Fruit fly (Drosophila melanogaster) whole organism, embryonic: Measurements from ENCODE around the gene CG7289.
A peak's percentile ranks its signal among the peaks of the same experiment; 100 is the strongest.

Experiments
- Ada2b ChIP-seq: fragments of 200-800 bp; sonication (Bioruptor generic); IDR thresholded peaks from 2 replicates; pipeline ENCODE4 v1.3.6; 2022; ENCODE audit warnings: missing biosample characterization, missing genetic modification characterization
- Aef1 ChIP-seq: fragments of 200-800 bp; sonication (Bioruptor generic); IDR thresholded peaks from 3 replicates; pipeline ENCODE4 v1.3.6; 2022; ENCODE audit warnings: missing biosample characterization, missing genetic modification characterization
- CG10209 ChIP-seq: fragments of 200-800 bp; sonication (Bioruptor generic); optimal IDR thresholded peaks from 3 replicates; lab custom pipeline; 2017; ENCODE audit warnings: missing biosample characterization, mild to moderate bottlenecking, missing genetic modification characterization, missing genetic modification reagents
- CG10274 ChIP-seq: fragments of 200-800 bp; sonication (Bioruptor generic); optimal IDR thresholded peaks from 3 replicates; lab custom pipeline; 2017; ENCODE audit warnings: missing biosample characterization, mild to moderate bottlenecking, missing genetic modification characterization
- CG10979 ChIP-seq: fragments of 200-800 bp; sonication (Bioruptor generic); optimal IDR thresholded peaks from 2 replicates; lab custom pipeline; 2018; ENCODE audit warnings: missing biosample characterization, mild to moderate bottlenecking, missing genetic modification characterization, moderate library complexity
- CG11093 ChIP-seq: fragments of 200-800 bp; sonication (Bioruptor generic); IDR thresholded peaks from 3 replicates; pipeline ENCODE4 v1.3.6; 2022; ENCODE audit warnings: missing biosample characterization, missing genetic modification characterization
- CG12299 ChIP-seq: fragments of 200-800 bp; sonication (Bioruptor generic); optimal IDR thresholded peaks from 2 replicates; lab custom pipeline; 2018; ENCODE audit warnings: missing biosample characterization, mild to moderate bottlenecking, missing genetic modification characterization
- CG13894 ChIP-seq: fragments of 200-800 bp; sonication (Bioruptor generic); optimal IDR thresholded peaks from 3 replicates; lab custom pipeline; 2018; ENCODE audit warnings: missing biosample characterization, mild to moderate bottlenecking, missing genetic modification characterization, moderate library complexity
- CG14050 ChIP-seq: fragments of 200-800 bp; sonication (Bioruptor generic); IDR thresholded peaks from 3 replicates; pipeline ENCODE4 v1.3.6; 2022; ENCODE audit warnings: missing biosample characterization, missing genetic modification characterization
- CG14860 ChIP-seq: fragments of 200-800 bp; sonication (Bioruptor generic); IDR thresholded peaks from 3 replicates; pipeline ENCODE4 v1.3.6; 2022; ENCODE audit warnings: missing biosample characterization, missing genetic modification characterization; ENCODE audit not compliant: partially characterized antibody
- CG16815 ChIP-seq: fragments of 200-800 bp; sonication (Bioruptor generic); optimal IDR thresholded peaks from 3 replicates; lab custom pipeline; 2017; ENCODE audit warnings: missing biosample characterization, mild to moderate bottlenecking, missing genetic modification characterization
- CG17186 ChIP-seq: fragments of 200-800 bp; sonication (Bioruptor generic); optimal IDR thresholded peaks from 3 replicates; lab custom pipeline; 2017; ENCODE audit warnings: missing biosample characterization, missing genetic modification reagents, missing genetic modification characterization
- CG17361 ChIP-seq: fragments of 200-800 bp; sonication (Bioruptor generic); IDR thresholded peaks from 3 replicates; pipeline ENCODE4 v1.3.6; 2022; ENCODE audit warnings: missing biosample characterization, missing genetic modification characterization
- CG17568 ChIP-seq: fragments of 200-800 bp; sonication (Bioruptor generic); optimal IDR thresholded peaks from 2 replicates; lab custom pipeline; 2018; ENCODE audit warnings: missing biosample characterization, mild to moderate bottlenecking, missing genetic modification characterization, moderate library complexity
- CG17612 ChIP-seq: fragments of 200-800 bp; sonication (Bioruptor generic); IDR thresholded peaks from 2 replicates; pipeline ENCODE4 v1.3.6; 2022; ENCODE audit warnings: missing biosample characterization, missing genetic modification characterization
- CG34376 ChIP-seq: fragments of 200-800 bp; sonication (Bioruptor generic); optimal IDR thresholded peaks from 2 replicates; lab custom pipeline; 2018; ENCODE audit warnings: missing biosample characterization, mild to moderate bottlenecking, missing genetic modification characterization
- CG6654 ChIP-seq: fragments of 200-800 bp; sonication (Bioruptor generic); optimal IDR thresholded peaks from 2 replicates; lab custom pipeline; 2017; ENCODE audit warnings: missing biosample characterization, mild to moderate bottlenecking, missing genetic modification characterization
- CG6854 ChIP-seq: fragments of 200-800 bp; sonication (Bioruptor generic); optimal IDR thresholded peaks from 3 replicates; lab custom pipeline; 2017; ENCODE audit warnings: missing biosample characterization, mild to moderate bottlenecking, missing genetic modification characterization
- CG7556 ChIP-seq: fragments of 200-800 bp; sonication (Bioruptor generic); optimal IDR thresholded peaks from 2 replicates; lab custom pipeline; 2017; ENCODE audit warnings: missing biosample characterization, mild to moderate bottlenecking, missing genetic modification characterization
- CG7928 ChIP-seq: fragments of 200-800 bp; sonication (Bioruptor generic); optimal IDR thresholded peaks from 2 replicates; lab custom pipeline; 2017; ENCODE audit warnings: missing biosample characterization, mild to moderate bottlenecking, missing genetic modification characterization
- CG9437 ChIP-seq: fragments of 200-800 bp; sonication (Bioruptor generic); optimal IDR thresholded peaks from 2 replicates; lab custom pipeline; 2018; ENCODE audit warnings: missing biosample characterization, mild to moderate bottlenecking, missing genetic modification characterization
- CG9609 ChIP-seq: fragments of 200-800 bp; sonication (Bioruptor generic); optimal IDR thresholded peaks from 3 replicates; lab custom pipeline; 2016; ENCODE audit warnings: missing biosample characterization, missing genetic modification characterization
- CG9932 ChIP-seq: fragments of 200-800 bp; sonication (Bioruptor generic); IDR thresholded peaks from 2 replicates; pipeline ENCODE4 v1.3.6; 2022; ENCODE audit warnings: missing biosample characterization, missing genetic modification characterization
- Chrac-16 ChIP-seq: fragments of 200-800 bp; sonication (Bioruptor generic); optimal IDR thresholded peaks from 3 replicates; lab custom pipeline; 2016; ENCODE audit warnings: missing biosample characterization, missing genetic modification characterization
- Drgx ChIP-seq: fragments of 200-800 bp; sonication (Bioruptor generic); IDR thresholded peaks from 2 replicates; pipeline ENCODE4 v1.3.6; 2022; ENCODE audit warnings: missing biosample characterization, missing genetic modification characterization
- Eip74EF ChIP-seq, 2 experiments: fragments of 200-800 bp in 1 of 2; fragments of >200 bp in 1 of 2; sonication (Bioruptor generic) in 1 of 2; optimal IDR thresholded peaks; 2 replicates each; lab custom pipeline; 2017 to 2019; ENCODE audit warnings: missing biosample characterization in 2 of 2, missing genetic modification characterization in 2 of 2, mild to moderate bottlenecking in 1 of 2, moderate library complexity in 1 of 2
- Elba2 ChIP-seq: fragments of 200-800 bp; sonication (Bioruptor generic); optimal IDR thresholded peaks from 3 replicates; lab custom pipeline; 2016; ENCODE audit warnings: missing biosample characterization, missing genetic modification characterization
- H15 ChIP-seq: fragments of 200-800 bp; sonication (Bioruptor generic); IDR thresholded peaks from 3 replicates; pipeline ENCODE4 v1.3.6; 2022; ENCODE audit warnings: missing biosample characterization, missing genetic modification characterization
- Kr ChIP-seq: fragments of 200-800 bp; sonication (Bioruptor generic); optimal IDR thresholded peaks from 2 replicates; lab custom pipeline; 2017; ENCODE audit warnings: missing biosample characterization, mild to moderate bottlenecking, missing genetic modification characterization
- Lpt ChIP-seq: fragments of >200 bp; optimal IDR thresholded peaks from 2 replicates; lab custom pipeline; 2018; ENCODE audit warnings: missing biosample characterization, missing genetic modification characterization
- Side ChIP-seq: fragments of 200-800 bp; sonication (Bioruptor generic); optimal IDR thresholded peaks from 2 replicates; lab custom pipeline; 2016; ENCODE audit warnings: missing biosample characterization, missing genetic modification characterization
- Trl ChIP-seq, 3 experiments: fragments of >200 bp in 2 of 3; fragments of 200-800 bp in 1 of 3; sonication (Bioruptor generic) in 1 of 3; optimal IDR thresholded peaks; 2 replicates in 1 of 3; 3 replicates in 2 of 3; lab custom pipeline; 2016 to 2017; ENCODE audit warnings: missing biosample characterization in 1 of 3, missing genetic modification characterization in 1 of 3
- bab2 ChIP-seq: fragments of 200-800 bp; sonication (Bioruptor generic); optimal IDR thresholded peaks from 2 replicates; lab custom pipeline; 2016; ENCODE audit warnings: missing biosample characterization, missing genetic modification characterization
- cas ChIP-seq: fragments of 200-800 bp; sonication (Bioruptor generic); IDR thresholded peaks from 2 replicates; pipeline ENCODE4 v1.3.6; 2022; ENCODE audit warnings: missing biosample characterization, missing genetic modification characterization
- cwo ChIP-seq: fragments of 200-800 bp; sonication (Bioruptor generic); optimal IDR thresholded peaks from 3 replicates; lab custom pipeline; 2017; ENCODE audit warnings: missing biosample characterization, missing genetic modification characterization, mild to moderate bottlenecking, moderate library complexity, missing genetic modification reagents
- hkb ChIP-seq, 2 experiments: fragments of 200-800 bp in 1 of 2; fragments of >200 bp in 1 of 2; sonication (Bioruptor generic) in 1 of 2; IDR thresholded peaks in 1 of 2; optimal IDR thresholded peaks in 1 of 2; 2 replicates each; pipeline versions ENCODE4 v1.3.6 to Lab custom; 2017 to 2022; ENCODE audit warnings: missing biosample characterization in 1 of 2, missing genetic modification characterization in 1 of 2
- ind ChIP-seq: fragments of 200-800 bp; sonication (Bioruptor generic); optimal IDR thresholded peaks from 3 replicates; lab custom pipeline; 2016; ENCODE audit warnings: missing biosample characterization, missing genetic modification characterization
- knrl ChIP-seq: fragments of 200-800 bp; sonication (Bioruptor generic); IDR thresholded peaks from 3 replicates; pipeline ENCODE4 v1.3.6; 2022; ENCODE audit warnings: missing biosample characterization, missing genetic modification characterization; ENCODE audit not compliant: partially characterized antibody
- lab ChIP-seq: fragments of 200-800 bp; sonication (Bioruptor generic); optimal IDR thresholded peaks from 3 replicates; lab custom pipeline; 2017; ENCODE audit warnings: missing biosample characterization, missing genetic modification characterization, mild to moderate bottlenecking, moderate library complexity, missing genetic modification reagents
- lbe ChIP-seq: fragments of 200-800 bp; sonication (Bioruptor generic); optimal IDR thresholded peaks from 2 replicates; lab custom pipeline; 2016; ENCODE audit warnings: missing biosample characterization, mild to moderate bottlenecking, missing genetic modification characterization
- nom ChIP-seq: fragments of 200-800 bp; sonication (Bioruptor generic); optimal IDR thresholded peaks from 2 replicates; lab custom pipeline; 2017; ENCODE audit warnings: missing biosample characterization, missing genetic modification characterization, mild to moderate bottlenecking, moderate library complexity, missing genetic modification reagents
- org-1 ChIP-seq: fragments of 200-800 bp; sonication (Bioruptor generic); optimal IDR thresholded peaks from 2 replicates; lab custom pipeline; 2017; ENCODE audit warnings: missing biosample characterization, missing genetic modification characterization
- scrt ChIP-seq: fragments of 200-800 bp; sonication (Bioruptor generic); optimal IDR thresholded peaks from 2 replicates; lab custom pipeline; 2018; ENCODE audit warnings: missing biosample characterization, mild to moderate bottlenecking, missing genetic modification characterization, moderate library complexity
- sens ChIP-seq: fragments of 200-800 bp; sonication (Bioruptor generic); peaks from one replicate; lab custom pipeline; 2016; ENCODE audit warnings: missing biosample characterization, missing genetic modification characterization
- shn ChIP-seq: fragments of 200-800 bp; sonication (Bioruptor generic); optimal IDR thresholded peaks from 3 replicates; lab custom pipeline; 2016; ENCODE audit warnings: missing biosample characterization, missing genetic modification characterization
- sug ChIP-seq: fragments of 200-800 bp; optimal IDR thresholded peaks from 2 replicates; lab custom pipeline; 2019; ENCODE audit warnings: missing biosample characterization, mild to moderate bottlenecking, missing genetic modification characterization, moderate library complexity
- tap ChIP-seq: fragments of 200-800 bp; optimal IDR thresholded peaks from 3 replicates; lab custom pipeline; 2019; ENCODE audit warnings: missing biosample characterization, mild to moderate bottlenecking, missing genetic modification characterization, moderate library complexity

The CG7289 gene

DNA sequence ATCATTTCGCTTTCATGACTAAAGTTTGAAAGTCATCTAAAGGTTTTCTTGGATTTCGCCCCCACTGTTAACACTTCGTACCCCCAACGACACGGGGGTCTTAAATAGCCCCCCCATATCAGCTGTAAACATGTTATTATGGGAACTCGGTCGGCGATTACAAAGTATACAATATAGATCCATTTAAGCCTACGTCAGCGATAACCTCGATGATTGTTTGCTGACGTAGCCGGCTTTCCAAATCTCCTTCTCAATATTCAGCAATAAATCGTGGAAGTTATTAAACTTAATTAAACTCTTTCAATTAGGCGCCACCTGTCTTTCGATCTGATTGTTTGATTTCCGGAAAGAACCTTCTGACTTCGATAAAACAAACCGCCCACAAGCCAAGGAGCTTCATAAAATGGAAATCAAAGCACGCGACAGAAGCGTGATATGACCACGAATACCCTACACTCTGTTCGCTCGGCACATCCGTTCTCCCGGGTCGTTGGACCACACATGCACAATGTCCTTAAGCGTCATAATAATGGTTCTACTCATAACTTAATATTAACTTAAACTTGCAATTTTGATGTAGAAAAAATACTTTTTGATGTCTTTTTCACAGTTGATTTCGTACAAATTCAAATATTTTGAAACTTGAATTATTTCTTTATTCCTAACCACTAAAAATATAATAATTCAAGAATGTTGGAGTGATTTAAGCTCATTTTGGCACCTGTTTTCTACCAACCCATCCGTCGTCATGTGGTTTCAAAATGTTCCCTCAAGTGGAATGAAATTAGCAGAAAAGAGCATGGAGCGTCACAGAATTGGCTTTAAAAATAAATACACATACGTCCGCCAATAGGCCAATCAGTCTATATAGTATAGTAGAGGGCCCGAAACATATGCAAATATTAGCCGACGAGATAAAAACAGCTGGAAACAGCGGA lies 4.6 kb downstream of the CG7289 start (continued):
- TF ChIP-seq sens (peak; percentile 54), Trl (optimal IDR thresholded peaks at IDR 0.05; lab: Kevin White, UChicago) (no peak), Trl (GFP tag; optimal IDR thresholded peaks at IDR 0.05; lab: Kevin White, UChicago) (peak; percentile 62), Side (GFP tag; lab: Kevin White, UChicago) (peak; percentile 44), CG7928 (peak; percentile 30), Kr (GFP tag; lab: Kevin White, UChicago) (no peak), CG9609 (GFP tag; lab: Kevin White, UChicago) (peak; percentile 58), tap (no peak), knrl (GFP tag; lab: Robert Waterston, UW) (no peak), Aef1 (GFP tag; lab: Robert Waterston, UW) (peak; percentile 48; the same call in 2 of the 3 replicates), Drgx (peak; percentile 38; the same call in 1 of the 2 replicates), CG10979 (no peak), CG10274 (GFP tag; lab: Kevin White, UChicago) (peak; percentile 98), CG9437 (GFP tag; lab: Kevin White, UChicago) (peak; percentile 28), CG34376 (peak; percentile 99), cwo (GFP tag; lab: Kevin White, UChicago) (peak; percentile 95), CG12299 (no peak), CG17612 (GFP tag; lab: Robert Waterston, UW) (no peak), CG16815 (GFP tag; lab: Kevin White, UChicago) (peak; percentile 4), shn (peak; percentile 6), hkb (optimal IDR thresholded peaks at IDR 0.05; lab: Kevin White, UChicago) (no peak), hkb (GFP tag; IDR thresholded peaks at IDR 0.05; lab: Robert Waterston, UW) (peak; percentile 70), CG14860 (GFP tag; lab: Robert Waterston, UW) (no peak), Lpt (GFP tag; lab: Kevin White, UChicago) (no peak), CG17568 (GFP tag; lab: Kevin White, UChicago) (no peak), H15 (peak; percentile 59; the same call in 1 of the 3 replicates), Eip74EF (GFP tag; optimal IDR thresholded peaks at IDR 0.05; lab: Kevin White, UChicago) (no peak), lab (GFP tag; lab: Kevin White, UChicago) (peak; percentile 50), CG6654 (GFP tag; lab: Kevin White, UChicago) (peak; percentile 23), CG14050 (GFP tag; lab: Robert Waterston, UW) (peak; percentile 52), Elba2 (GFP tag; lab: Kevin White, UChicago) (no peak), bab2 (GFP tag; lab: Kevin White, UChicago) (peak; percentile 48), CG13894 (tag; lab: Kevin White, UChicago) (peak; percentile 4), ind (GFP tag; lab: Kevin White, UChicago) (peak; percentile 51), Chrac-16 (GFP tag; lab: Kevin White, UChicago) (peak; percentile 25), cas (GFP tag; lab: Robert Waterston, UW) (no peak), scrt (GFP tag; lab: Kevin White, UChicago) (peak; percentile 42), sug (tag; lab: Kevin White, UChicago) (peak; percentile 100), CG11093 (no peak), org-1 (GFP tag; lab: Kevin White, UChicago) (no peak), lbe (GFP tag; lab: Kevin White, UChicago) (peak; percentile 62), CG6854 (GFP tag; lab: Kevin White, UChicago) (no peak), Ada2b (GFP tag; lab: Robert Waterston, UW) (peak; percentile 49; the same call in 1 of the 2 replicates), CG17186 (GFP tag; lab: Kevin White, UChicago) (no peak), CG7556 (GFP tag; lab: Kevin White, UChicago) (peak; percentile 68), nom (no peak), CG9932 (GFP tag; lab: Robert Waterston, UW) (peak; percentile 75), CG10209 (peak; percentile 38), CG17361 (peak; percentile 41; the same call in 1 of the 3 replicates)
